Fruit fly (Drosophila melanogaster): ENCODE results near the gene CG31673.

Gene CG31673

DNA sequence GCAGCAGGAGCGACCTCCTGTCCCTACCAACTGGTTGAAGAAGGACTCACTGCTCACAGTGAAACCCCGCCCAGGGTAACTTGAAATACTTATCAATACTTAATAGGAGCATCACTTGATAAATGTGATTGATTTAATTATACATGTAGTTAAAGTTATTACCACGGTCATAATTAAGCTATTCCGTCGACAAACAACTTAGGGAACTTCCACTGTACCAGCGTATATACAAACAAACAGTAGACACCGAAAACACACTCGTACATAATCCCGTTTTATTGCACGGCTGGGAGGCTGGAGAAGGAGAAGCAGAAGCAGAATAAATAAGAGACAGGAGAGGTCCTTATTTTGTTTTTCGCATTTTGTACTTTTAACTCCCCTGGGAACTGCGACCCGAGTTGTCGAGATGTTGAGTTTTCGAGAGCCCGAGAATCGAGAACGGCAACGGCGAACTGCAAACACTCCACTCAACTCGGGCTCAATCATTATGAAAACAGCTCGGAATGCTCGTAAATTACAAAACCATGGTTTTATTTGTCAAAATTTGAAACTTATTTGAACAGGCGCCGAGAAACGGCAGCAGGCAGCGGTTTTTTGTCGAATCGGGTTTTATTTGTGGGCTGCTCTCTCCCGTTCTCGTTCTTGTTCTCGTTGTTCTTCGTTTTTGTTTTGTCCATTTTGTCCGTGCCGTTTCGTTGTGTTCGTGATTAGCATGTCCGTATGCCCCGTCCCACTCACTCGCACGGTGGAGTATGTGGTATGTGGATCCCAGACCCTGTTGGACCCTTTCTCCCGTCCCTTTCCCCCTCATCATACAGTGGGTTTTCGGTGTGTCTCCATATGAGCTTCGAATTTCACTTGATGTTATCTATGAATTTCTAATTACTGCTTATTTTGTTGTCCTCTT lies 29.2 kb upstream of the CG31673 start (continued):
- TF ChIP-seq bab2 (GFP tag; optimal IDR thresholded peaks at IDR 0.05) (peak; percentile 74), stwl (tag; optimal IDR thresholded peaks at IDR 0.05) (no peak), CG12219 (GFP tag; optimal IDR thresholded peaks at IDR 0.05) (peak; percentile 75), mirr (GFP tag; optimal IDR thresholded peaks at IDR 0.05) (peak; percentile 35), CG9876 (GFP tag; optimal IDR thresholded peaks at IDR 0.05) (peak; percentile 51), shn (GFP tag; optimal IDR thresholded peaks at IDR 0.05) (peak; percentile 56), pros (GFP tag; optimal IDR thresholded peaks at IDR 0.05) (peak; percentile 68), CG4820 (GFP tag; optimal IDR thresholded peaks at IDR 0.05) (peak; percentile 44), CG11085 (GFP tag; IDR thresholded peaks at IDR 0.05) (peak; percentile 69), CG17385 (GFP tag; optimal IDR thresholded peaks at IDR 0.05) (peak; percentile 65), lilli (GFP tag; optimal IDR thresholded peaks at IDR 0.05) (peak; percentile 87), CG18619 (GFP tag; optimal IDR thresholded peaks at IDR 0.05) (peak; percentile 66), tio (GFP tag; optimal IDR thresholded peaks at IDR 0.05) (peak; percentile 63), GATAe (GFP tag; conservative IDR thresholded peaks at IDR 0.05) (no peak), hth (optimal IDR thresholded peaks at IDR 0.05) (no peak), CG10321 (GFP tag; IDR thresholded peaks at IDR 0.05) (0 out of 2 replicates have a peak, but pooled peaks have one; percentile 33), sc (optimal IDR thresholded peaks at IDR 0.05) (no peak), sc (GFP tag; optimal IDR thresholded peaks at IDR 0.05) (no peak), az2 (GFP tag; optimal IDR thresholded peaks at IDR 0.05) (peak; percentile 61), C15 (GFP tag; IDR thresholded peaks at IDR 0.05) (0 out of 3 replicates have a peak, but pooled peaks have one; percentile 26), CG7987 (GFP tag; optimal IDR thresholded peaks at IDR 0.05) (peak; percentile 53), Asciz (GFP tag; optimal IDR thresholded peaks at IDR 0.05) (peak; percentile 25), Doc2 (GFP tag; IDR thresholded peaks at IDR 0.05) (no peak), chn (GFP tag; optimal IDR thresholded peaks at IDR 0.05) (peak; percentile 52), insv (GFP tag; optimal IDR thresholded peaks at IDR 0.05) (no peak), CG2875 (GFP tag; optimal IDR thresholded peaks at IDR 0.05) (no peak), CG10274 (GFP tag; optimal IDR thresholded peaks at IDR 0.05) (peak; percentile 56), en (GFP tag; optimal IDR thresholded peaks at IDR 0.05) (peak; percentile 71), CG16813 (GFP tag; IDR thresholded peaks at IDR 0.05; ENCODE audit: partially characterized antibody) (no peak), yki (optimal IDR thresholded peaks at IDR 0.05) (no peak), Ets97D (GFP tag; optimal IDR thresholded peaks at IDR 0.05) (peak; percentile 25), CG12391 (tag; optimal IDR thresholded peaks at IDR 0.05) (peak; percentile 77), CG16779 (GFP tag; IDR thresholded peaks at IDR 0.05) (peak; percentile 49; the same call in 1 of the 2 replicates), zen2 (GFP tag; IDR thresholded peaks at IDR 0.05; ENCODE audit: partially characterized antibody) (no peak), CG12104 (GFP tag; optimal IDR thresholded peaks at IDR 0.05) (peak; percentile 55), Ravus (GFP tag; IDR thresholded peaks at IDR 0.05) (no peak), PHDP (tag; optimal IDR thresholded peaks at IDR 0.05) (peak; percentile 78), disco-r (GFP tag; optimal IDR thresholded peaks at IDR 0.05) (peak; percentile 63), chif (GFP tag; optimal IDR thresholded peaks at IDR 0.05) (peak; percentile 65 to 77), CG11723 (GFP tag; optimal IDR thresholded peaks at IDR 0.05) (no peak), nerfin-1 (tag; optimal IDR thresholded peaks at IDR 0.05) (no peak), schlank (tag; optimal IDR thresholded peaks at IDR 0.05) (peak; percentile 83), abd-A (tag; optimal IDR thresholded peaks at IDR 0.05) (peak; percentile 97), pita (GFP tag; optimal IDR thresholded peaks at IDR 0.05) (no peak), Drgx (GFP tag; IDR thresholded peaks at IDR 0.05) (peak; percentile 79), CG4424 (GFP tag; optimal IDR thresholded peaks at IDR 0.05) (peak; percentile 64), Rfx (GFP tag; IDR thresholded peaks at IDR 0.05) (peak; percentile 87), CG11696 (GFP tag; IDR thresholded peaks at IDR 0.05) (no peak), row (GFP tag; IDR thresholded peaks at IDR 0.05) (peak; percentile 84), Opbp (GFP tag; IDR thresholded peaks at IDR 0.05; ENCODE audit: partially characterized antibody) (no peak)

Data from whole organism, embryonic.